Worm (Caenorhabditis elegans): ENCODE data around the gene F10E9.10.
"Not testable (repeated sequence)": the region's sequence is repeated elsewhere in the genome, so short reads cannot be mapped to it uniquely, and the experiment has no call there.

F10E9.10 gene

DNA sequence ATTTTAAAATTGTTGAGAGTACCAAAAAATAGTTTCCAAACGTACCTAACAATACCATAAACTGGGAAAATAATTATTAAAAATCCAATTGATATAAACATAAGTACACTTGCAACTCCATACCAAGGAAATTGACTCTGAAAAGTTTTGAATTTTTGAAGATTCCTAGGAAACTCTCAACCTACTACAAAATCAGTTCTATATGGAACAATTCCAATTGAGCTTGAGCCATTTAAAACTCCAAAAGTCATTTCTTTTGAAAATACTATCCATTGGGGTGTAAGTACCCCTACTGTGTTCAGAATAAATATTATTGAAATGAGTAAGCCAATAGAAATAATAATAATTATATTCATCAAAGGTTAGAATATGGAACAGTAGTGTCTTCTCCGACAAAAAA, 19.3 kb upstream of the F10E9.10 start, which contains the start of gene clc-28:
clc-28 (minus strand) TSS at position 101 of the 400 bp plus-strand sequence.
- TF ChIP-seq him-1 (tag; optimal IDR thresholded peaks at IDR 0.05); Y53F4B.3 (GFP tag; IDR thresholded peaks at IDR 0.05); egl-44 (GFP tag; IDR thresholded peaks at IDR 0.05): not testable (repeated sequence)

DNA sequence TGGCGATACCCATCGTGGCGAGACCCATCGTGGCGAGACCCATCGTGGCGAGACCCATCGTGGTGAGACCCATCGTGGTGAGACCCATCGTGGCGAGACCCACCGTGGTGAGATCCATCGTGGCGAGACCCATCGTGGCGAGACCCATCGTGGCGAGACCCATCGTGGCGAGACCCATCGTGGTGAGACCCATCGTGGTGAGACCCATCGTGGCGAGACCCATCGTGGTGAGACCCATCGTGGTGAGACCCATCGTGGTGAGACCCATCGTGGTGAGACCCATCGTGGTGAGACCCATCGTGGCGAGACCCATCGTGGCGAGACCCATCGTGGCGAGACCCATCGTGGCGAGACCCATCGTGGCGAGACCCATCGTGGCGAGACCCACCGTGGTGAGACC, 15.5 kb upstream of the F10E9.10 start:
- peak; percentile 91; the same call in 1 of the 2 replicates for TF ChIP-seq egrh-3 (GFP tag; IDR thresholded peaks at IDR 0.05)
- TF ChIP-seq F33H1.4 (GFP tag; IDR thresholded peaks at IDR 0.05) = peak; percentile 30

DNA sequence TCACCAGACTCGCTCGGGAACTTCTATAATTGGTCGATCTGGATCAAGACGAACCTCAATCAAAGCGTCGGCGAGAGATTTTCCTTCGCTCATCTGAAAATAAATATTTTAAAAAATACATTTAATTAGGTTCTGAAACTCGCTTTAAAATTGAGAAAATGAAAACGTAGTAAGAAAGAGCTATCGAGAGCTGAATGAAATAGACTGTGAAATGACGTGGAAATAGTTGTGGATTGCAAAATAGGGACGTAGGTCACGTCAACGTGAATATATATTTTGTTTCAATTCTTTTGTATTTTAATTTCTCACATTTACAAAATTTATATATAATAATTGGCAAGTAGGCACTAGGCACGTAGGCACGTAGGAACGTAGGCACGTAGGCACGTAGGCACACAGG, 14.3 kb upstream of the F10E9.10 start, which contains the start of gene ZC262.4:
ZC262.4 (minus strand) TSS at position 101 of the 400 bp plus-strand sequence.
- TF ChIP-seq B0336.3 (GFP tag; IDR thresholded peaks at IDR 0.05) (no peak), unc-62 (GFP tag; optimal IDR thresholded peaks at IDR 0.05) (no peak), B0019.2 (GFP tag; conservative IDR thresholded peaks at IDR 0.05) (no peak), Y95B8A.8 (GFP tag; IDR thresholded peaks at IDR 0.05) (no peak), dox-1 (GFP tag; IDR thresholded peaks at IDR 0.05) (no peak), ztf-22 (GFP tag; optimal IDR thresholded peaks at IDR 0.05) (no peak), let-526 (GFP tag; IDR thresholded peaks at IDR 0.05) (no peak), lin-35 (GFP tag; optimal IDR thresholded peaks at IDR 0.05) (no peak)

DNA sequence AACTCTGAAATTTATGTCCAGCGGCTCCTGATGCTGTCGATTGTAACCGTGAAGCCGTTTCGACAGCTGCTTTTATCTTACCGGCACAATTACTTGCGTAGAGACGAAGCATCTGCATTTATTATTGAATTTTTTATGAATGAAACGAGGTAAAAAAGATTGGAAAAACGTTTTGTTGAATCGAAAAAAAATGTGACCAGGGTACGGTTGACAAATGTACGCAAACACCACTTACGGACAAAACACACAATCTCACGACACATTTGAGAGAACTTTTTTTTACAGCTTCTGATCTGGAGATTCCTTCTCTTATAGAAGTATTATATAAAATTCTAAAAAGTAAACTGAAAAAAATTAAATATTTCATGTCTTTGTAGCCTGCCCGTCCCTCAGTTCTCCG, 11.7 kb upstream of the F10E9.10 start, which contains the start of the genes mrps-18A and ZC262.2:
mrps-18A (minus strand) TSS at position 141 of the 400 bp plus-strand sequence.
ZC262.2 (plus strand) TSS at position 284 of the 400 bp plus-strand sequence.
- TF ChIP-seq him-1 (tag; optimal IDR thresholded peaks at IDR 0.05) = peak; percentile 4
- peak; percentile 10 for TF ChIP-seq attf-5 (GFP tag; optimal IDR thresholded peaks at IDR 0.05)
- no peak for TF ChIP-seq cebp-2 (GFP tag; IDR thresholded peaks at IDR 0.05)
- peak; percentile 65 for TF ChIP-seq lsl-1 (GFP tag; optimal IDR thresholded peaks at IDR 0.05)
- TF ChIP-seq unc-130 (GFP tag; optimal IDR thresholded peaks at IDR 0.05) = no peak
- TF ChIP-seq pbrm-1 (GFP tag; IDR thresholded peaks at IDR 0.05) = no peak
- no peak for TF ChIP-seq hmg-20 (GFP tag; IDR thresholded peaks at IDR 0.05)

DNA sequence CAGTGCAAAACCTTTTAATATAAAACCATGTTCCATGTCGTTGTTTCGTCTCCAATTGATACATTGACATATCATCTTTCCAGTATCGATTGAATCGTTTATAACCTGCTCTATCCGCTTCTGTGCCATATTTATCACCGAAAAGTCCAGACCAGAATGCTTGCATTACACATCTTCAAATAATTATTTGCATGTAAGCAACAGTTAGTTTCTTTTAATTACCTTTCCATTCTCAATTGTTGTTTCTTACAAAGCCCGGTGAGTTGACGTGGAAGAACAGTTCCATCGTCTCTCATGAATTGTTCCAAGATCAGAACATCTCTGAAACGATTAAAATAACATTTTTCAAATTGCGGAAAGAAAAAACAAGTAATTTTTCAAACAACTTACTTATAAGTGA, 11.1 kb upstream of the F10E9.10 start, which contains the start of gene iglr-2:
iglr-2 (minus strand) TSS at position 101 of the 400 bp plus-strand sequence.
- TF ChIP-seq him-1 (tag; optimal IDR thresholded peaks at IDR 0.05) = no peak
- no peak for TF ChIP-seq attf-6 (GFP tag; IDR thresholded peaks at IDR 0.05)
- TF ChIP-seq sptf-2 (GFP tag; optimal IDR thresholded peaks at IDR 0.05) = no peak
- TF ChIP-seq athp-1 (tag; optimal IDR thresholded peaks at IDR 0.05) = no peak
- TF ChIP-seq ztf-25 (GFP tag; IDR thresholded peaks at IDR 0.05) = no peak
- no peak for TF ChIP-seq snpc-4 (GFP tag; optimal IDR thresholded peaks at IDR 0.05)
- TF ChIP-seq snpc-4 (tag; optimal IDR thresholded peaks at IDR 0.05) = no peak
- TF ChIP-seq nhr-179 (tag; optimal IDR thresholded peaks at IDR 0.05) = no peak
- no peak for TF ChIP-seq egl-44 (GFP tag; IDR thresholded peaks at IDR 0.05)

DNA sequence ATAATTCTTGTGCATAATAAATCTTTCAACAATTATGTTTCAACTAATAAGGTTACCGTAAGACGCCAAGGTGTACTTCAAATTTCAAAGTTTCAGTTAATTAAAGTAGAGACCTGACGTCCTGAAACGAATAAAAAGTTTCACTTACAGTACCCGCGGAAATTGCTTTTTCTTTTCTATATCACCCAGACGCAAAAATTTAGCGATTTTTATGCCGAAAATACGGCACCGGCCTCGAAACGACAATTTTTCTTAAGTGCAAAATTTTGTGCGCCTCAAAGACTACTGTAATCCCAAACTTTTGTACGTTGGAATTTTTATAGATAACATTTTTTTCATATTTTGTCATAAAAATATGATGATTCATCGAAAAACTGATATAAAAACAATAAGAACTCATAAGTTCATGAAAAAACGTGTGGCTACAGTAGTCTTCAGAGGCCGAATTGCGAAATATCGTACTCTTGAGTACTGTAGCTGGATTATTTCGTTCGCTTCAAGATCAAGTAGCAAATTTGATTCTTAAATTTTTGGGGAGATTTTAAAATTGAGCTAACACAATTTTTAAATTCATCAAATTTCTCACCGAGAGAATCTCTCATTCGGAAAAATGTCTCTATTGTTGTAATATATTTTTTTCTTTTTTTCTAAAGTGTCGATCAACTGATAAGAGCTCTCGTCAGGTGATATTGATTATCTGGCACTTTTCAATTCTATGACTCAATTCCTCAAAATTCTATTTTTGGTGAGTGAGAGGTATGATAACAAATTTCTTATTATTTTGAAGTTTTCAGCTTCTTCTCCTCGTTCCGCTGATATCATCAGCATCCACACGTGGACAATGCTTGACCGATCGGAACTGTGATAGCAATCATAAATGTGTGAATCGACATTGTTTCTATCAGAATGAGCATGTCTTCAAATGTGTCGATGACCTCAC, 5.8 kb upstream of the F10E9.10 start, which contains the start of gene ZC262.13:
ZC262.13 (plus strand) TSS at position 641 of the 940 bp plus-strand sequence.
- no peak for TF ChIP-seq zim-3 (tag; optimal IDR thresholded peaks at IDR 0.05)
- no peak for TF ChIP-seq nfyb-1 (GFP tag; IDR thresholded peaks at IDR 0.05)
- peak; percentile 7; the same call in 1 of the 2 replicates for TF ChIP-seq dox-1 (GFP tag; IDR thresholded peaks at IDR 0.05)
- peak; percentile 34; the same call in 1 of the 2 replicates for TF ChIP-seq B0336.3 (GFP tag; IDR thresholded peaks at IDR 0.05)
- no peak for TF ChIP-seq F23B12.7 (tag; optimal IDR thresholded peaks at IDR 0.05; ENCODE audit: insufficient read depth)
- TF ChIP-seq ZK185.1 (tag; optimal IDR thresholded peaks at IDR 0.05; ENCODE audit: poor library complexity, severe bottlenecking) = no peak
- TF ChIP-seq ztf-25 (GFP tag; IDR thresholded peaks at IDR 0.05) = no peak
- TF ChIP-seq let-526 (GFP tag; IDR thresholded peaks at IDR 0.05) = no peak
- TF ChIP-seq Y56A3A.18 (GFP tag; IDR thresholded peaks at IDR 0.05) = 0 out of 2 replicates have a peak, but pooled peaks have one; percentile 43
- peak; percentile 41 for TF ChIP-seq atf-7 (tag; optimal IDR thresholded peaks at IDR 0.05)
- no peak for TF ChIP-seq gei-17 (GFP tag; optimal IDR thresholded peaks at IDR 0.05)
- peak in 1 of 3 experiments; percentile 11 for TF ChIP-seq lin-35 (GFP tag; optimal IDR thresholded peaks at IDR 0.05)
- TF ChIP-seq tbp1 (GFP tag; optimal IDR thresholded peaks at IDR 0.05) = no peak
- TF ChIP-seq ztf-3 (GFP tag; optimal IDR thresholded peaks at IDR 0.05) = no peak
- TF ChIP-seq hsf-1 (GFP tag; IDR thresholded peaks at IDR 0.05) = no peak
- peak; percentile 2 for TF ChIP-seq madf-10 (tag; optimal IDR thresholded peaks at IDR 0.05)
